Worm (Caenorhabditis elegans): ENCODE measurements around the gene C10A4.10.

Gene C10A4.10

ce11 chrX:7390270-7390669, 8.4 kb upstream of the C10A4.10 start, which contains the start of gene C10A4.6:
Gene C10A4.6 (plus strand): TSS chrX:7390570.
- no peak for TF ChIP-seq sma-3 (GFP tag; optimal IDR thresholded peaks at IDR 0.05)
- no peak for TF ChIP-seq F13H6.1 (tag; optimal IDR thresholded peaks at IDR 0.05)
- TF ChIP-seq nhr-12 (tag; optimal IDR thresholded peaks at IDR 0.05): no peak
- TF ChIP-seq egl-27 (tag; optimal IDR thresholded peaks at IDR 0.05): no peak
- TF ChIP-seq nhr-77 (tag; optimal IDR thresholded peaks at IDR 0.05): no peak
- no peak for TF ChIP-seq sem-4 (tag; optimal IDR thresholded peaks at IDR 0.05)
- no peak for TF ChIP-seq peb-1 (tag; optimal IDR thresholded peaks at IDR 0.05)

- TF ChIP-seq aly-2 (tag; optimal IDR thresholded peaks at IDR 0.05) (no peak), ZK546.5 (tag; optimal IDR thresholded peaks at IDR 0.05) (no peak), gmeb-1 (tag; optimal IDR thresholded peaks at IDR 0.05) (no peak)
These were observed 5.5 kb upstream of the C10A4.10 start, which contains the start of gene gad-2 for ce11 chrX:7393167-7393566. Gene gad-2 (plus strand): TSS chrX:7393467.

- TF ChIP-seq nhr-10 (tag; optimal IDR thresholded peaks at IDR 0.05) (no peak), nhr-11 (tag; optimal IDR thresholded peaks at IDR 0.05) (no peak), mab-5 (tag; optimal IDR thresholded peaks at IDR 0.05) (no peak), ztf-1 (GFP tag; conservative IDR thresholded peaks at IDR 0.05) (no peak), unc-55 (GFP tag; optimal IDR thresholded peaks at IDR 0.05) (no peak), gmeb-1 (tag; optimal IDR thresholded peaks at IDR 0.05) (no peak), ceh-82 (tag; optimal IDR thresholded peaks at IDR 0.05) (no peak), ceh-16 (tag; optimal IDR thresholded peaks at IDR 0.05) (no peak), nhr-6 (tag; optimal IDR thresholded peaks at IDR 0.05) (no peak), skn-1 (tag; optimal IDR thresholded peaks at IDR 0.05) (no peak)
These were observed 749 bp upstream of the C10A4.10 start, which contains the start of gene C10A4.13 for ce11 chrX:7397935-7398334. Gene C10A4.13 (minus strand): TSS chrX:7398035.

- TF ChIP-seq skn-1 (tag; optimal IDR thresholded peaks at IDR 0.05) (no peak), gmeb-1 (tag; optimal IDR thresholded peaks at IDR 0.05) (no peak), snpc-4 (tag; optimal IDR thresholded peaks at IDR 0.05) (no peak), ztf-11 (tag; optimal IDR thresholded peaks at IDR 0.05) (no peak), fos-1 (tag; optimal IDR thresholded peaks at IDR 0.05) (no peak), F13H6.1 (tag; optimal IDR thresholded peaks at IDR 0.05) (no peak), nhr-10 (tag; optimal IDR thresholded peaks at IDR 0.05) (no peak), egl-27 (tag; optimal IDR thresholded peaks at IDR 0.05) (no peak)
These were observed 2.1 kb downstream of the C10A4.10 start, which contains the start of gene C10A4.4 for ce11 chrX:7400788-7401187. Gene C10A4.4 (plus strand): TSS chrX:7401088.

ce11 chrX:7404551-7404950, 5.9 kb downstream of the C10A4.10 start:
- TF ChIP-seq nhr-237 (tag; optimal IDR thresholded peaks at IDR 0.05) (no peak), ceh-16 (tag; optimal IDR thresholded peaks at IDR 0.05) (no peak), mbf-1 (tag; optimal IDR thresholded peaks at IDR 0.05) (no peak), blmp-1 (tag; optimal IDR thresholded peaks at IDR 0.05; ENCODE audit: insufficient read depth) (no peak), gmeb-1 (tag; optimal IDR thresholded peaks at IDR 0.05) (no peak), sma-9 (GFP tag; optimal IDR thresholded peaks at IDR 0.05) (no peak), sma-9 (tag; optimal IDR thresholded peaks at IDR 0.05) (no peak), nhr-77 (tag; optimal IDR thresholded peaks at IDR 0.05) (no peak), dmd-4 (tag; optimal IDR thresholded peaks at IDR 0.05) (no peak), mab-5 (tag; optimal IDR thresholded peaks at IDR 0.05) (no peak), snpc-4 (tag; optimal IDR thresholded peaks at IDR 0.05) (no peak), sem-4 (tag; optimal IDR thresholded peaks at IDR 0.05) (no peak), nhr-21 (tag; optimal IDR thresholded peaks at IDR 0.05) (no peak), ZK546.5 (tag; optimal IDR thresholded peaks at IDR 0.05) (no peak), nhr-12 (tag; optimal IDR thresholded peaks at IDR 0.05) (no peak)

ce11 chrX:7405393-7405792, 6.7 kb downstream of the C10A4.10 start, which contains the start of gene C10A4.3:
Gene C10A4.3 (plus strand): TSS chrX:7405693.
- no peak for TF ChIP-seq F13H6.1 (tag; optimal IDR thresholded peaks at IDR 0.05)
- TF ChIP-seq snpc-4 (tag; optimal IDR thresholded peaks at IDR 0.05): no peak

- TF ChIP-seq elt-3 (tag; optimal IDR thresholded peaks at IDR 0.05): no peak
- TF ChIP-seq alr-1 (tag; optimal IDR thresholded peaks at IDR 0.05): no peak
- no peak for TF ChIP-seq crh-2 (tag; optimal IDR thresholded peaks at IDR 0.05)
- TF ChIP-seq unc-39 (tag; optimal IDR thresholded peaks at IDR 0.05): no peak
- no peak for TF ChIP-seq ztf-1 (GFP tag; conservative IDR thresholded peaks at IDR 0.05)
- TF ChIP-seq ceh-82 (tag; optimal IDR thresholded peaks at IDR 0.05): no peak
- no peak for TF ChIP-seq dmd-4 (tag; optimal IDR thresholded peaks at IDR 0.05)
- no peak for TF ChIP-seq unc-55 (GFP tag; optimal IDR thresholded peaks at IDR 0.05)
- no peak for TF ChIP-seq snpc-4 (tag; optimal IDR thresholded peaks at IDR 0.05)
- no peak for TF ChIP-seq aly-2 (tag; optimal IDR thresholded peaks at IDR 0.05)
- TF ChIP-seq skn-1 (tag; optimal IDR thresholded peaks at IDR 0.05): no peak
- no peak for TF ChIP-seq nhr-129 (tag; optimal IDR thresholded peaks at IDR 0.05)
- TF ChIP-seq gmeb-1 (tag; optimal IDR thresholded peaks at IDR 0.05): no peak
These were observed 9.1 kb downstream of the C10A4.10 start for ce11 chrX:7407749-7408148.

All from whole organism, L2 larva.